Worm (Caenorhabditis elegans) whole organism, L3 larva: ENCODE results near the gene cutl-4.

Experiments used
- aly-2 ChIP-seq: fragments of 150-350 bp; optimal IDR thresholded peaks from 2 replicates; lab custom pipeline; 2014; ENCODE audit warnings: missing biosample characterization, missing genetic modification characterization
- ama-1 ChIP-seq: fragments of 150-350 bp; optimal IDR thresholded peaks from 2 replicates; lab custom pipeline; 2018
- ceh-82 ChIP-seq: fragments of 150-350 bp; optimal IDR thresholded peaks from 2 replicates; lab custom pipeline; 2014; ENCODE audit warnings: missing biosample characterization, missing genetic modification characterization
- mdl-1 ChIP-seq: fragments of 150-350 bp; optimal IDR thresholded peaks from 2 replicates; lab custom pipeline; 2014; ENCODE audit warnings: missing biosample characterization, missing genetic modification characterization
- tbx-2 ChIP-seq: sonication (generic microtip); optimal IDR thresholded peaks from 2 replicates; lab custom pipeline; 2016; ENCODE audit warnings: mild to moderate bottlenecking, missing genetic modification characterization, missing compliant biosample characterization
- zag-1 ChIP-seq: fragments of 150-350 bp; optimal IDR thresholded peaks from 2 replicates; lab custom pipeline; 2014; ENCODE audit warnings: missing biosample characterization, missing genetic modification characterization

DNA sequence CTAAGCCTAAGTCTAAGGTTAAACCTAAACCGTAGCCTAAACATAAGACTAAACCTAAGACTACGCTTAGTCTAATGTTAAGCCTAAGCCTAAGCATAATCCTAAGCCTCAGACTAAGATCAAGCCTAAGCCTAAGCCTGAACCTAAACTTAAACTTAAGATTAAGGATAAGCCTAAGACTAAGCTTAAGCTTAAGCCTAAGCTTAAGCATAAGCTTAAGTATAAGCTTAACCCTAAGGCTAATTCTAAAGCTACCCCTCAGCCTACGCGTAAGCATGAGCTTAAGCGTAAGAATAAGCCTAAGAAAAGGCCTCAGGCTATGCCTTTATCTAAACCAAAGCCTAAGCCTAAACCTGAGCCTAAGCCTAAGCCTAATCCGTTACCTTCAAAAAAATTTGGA is 11.4 kb downstream of the cutl-4 start:
- TF ChIP-seq mdl-1 (tag; lab: Kevin White, UChicago), result no peak
- TF ChIP-seq ama-1 (lab: Kevin White, UChicago), result no peak
- TF ChIP-seq zag-1 (tag; lab: Kevin White, UChicago), result no peak
- no peak for TF ChIP-seq ceh-82 (tag; lab: Kevin White, UChicago)
- TF ChIP-seq aly-2 (tag; lab: Kevin White, UChicago), result no peak
- no peak for TF ChIP-seq tbx-2 (tag; lab: Kevin White, UChicago)
